Worm (Caenorhabditis elegans): ENCODE measurements around the gene nhr-104.
A peak's percentile ranks its signal among the peaks of the same experiment; 100 is the strongest.

Gene nhr-104

DNA sequence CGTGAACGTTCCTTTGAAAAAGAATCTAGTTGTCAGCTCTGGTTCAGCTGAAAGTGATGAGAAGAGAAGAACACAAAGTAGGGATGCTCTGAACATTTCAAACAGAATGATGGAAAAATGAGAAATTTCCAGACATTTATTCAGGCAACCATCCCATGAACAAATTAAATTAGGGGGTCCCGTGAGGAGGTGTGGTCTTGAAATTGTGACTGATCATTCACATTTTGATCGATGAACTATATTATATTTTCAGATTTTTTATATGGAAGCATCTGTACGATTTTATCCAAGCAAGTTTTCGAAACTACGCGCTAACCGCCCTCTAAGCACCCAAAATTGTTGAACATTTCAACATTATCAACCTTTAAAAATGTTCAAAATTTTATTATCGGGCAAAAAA lies 12.5 kb downstream of the nhr-104 start, which contains the start of gene R11E3.19:
R11E3.19 (minus strand) TSS at position 101 of the 400 bp plus-strand sequence.
- TF ChIP-seq mbf-1 (tag; optimal IDR thresholded peaks at IDR 0.05) (no peak), nhr-10 (tag; optimal IDR thresholded peaks at IDR 0.05) (no peak), nhr-21 (tag; optimal IDR thresholded peaks at IDR 0.05) (no peak), ztf-11 (tag; optimal IDR thresholded peaks at IDR 0.05) (no peak), dmd-4 (tag; optimal IDR thresholded peaks at IDR 0.05) (no peak), R02D3.7 (tag; optimal IDR thresholded peaks at IDR 0.05) (no peak), gmeb-1 (tag; optimal IDR thresholded peaks at IDR 0.05) (no peak), lsy-2 (tag; optimal IDR thresholded peaks at IDR 0.05) (no peak), lin-13 (GFP tag; optimal IDR thresholded peaks at IDR 0.05) (no peak)

DNA sequence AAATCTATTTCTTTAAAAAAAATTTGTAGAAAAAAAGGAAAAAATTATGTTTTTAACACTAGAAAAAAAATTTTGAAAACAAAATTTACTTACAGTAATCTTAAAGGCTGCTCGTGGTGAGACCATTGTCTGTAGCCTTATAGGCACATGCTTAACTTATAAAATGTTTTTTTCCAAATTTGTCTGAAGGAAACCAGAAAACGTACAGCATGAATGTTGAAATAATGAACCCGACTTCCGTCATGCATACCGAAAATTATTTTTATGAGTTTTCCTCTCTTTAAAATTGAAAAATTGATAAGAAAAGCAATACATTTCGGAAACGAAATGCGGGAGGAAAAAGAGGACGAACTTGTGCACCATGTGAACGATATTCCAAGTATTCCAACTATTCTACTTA lies 16.7 kb downstream of the nhr-104 start, which contains the start of gene R11E3.2:
R11E3.2 (plus strand) TSS at position 301 of the 400 bp plus-strand sequence.
- TF ChIP-seq gmeb-1 (tag; optimal IDR thresholded peaks at IDR 0.05) (no peak), fos-1 (tag; optimal IDR thresholded peaks at IDR 0.05) (peak; percentile 29), nhr-21 (tag; optimal IDR thresholded peaks at IDR 0.05) (no peak), skn-1 (tag; optimal IDR thresholded peaks at IDR 0.05) (no peak), mab-5 (tag; optimal IDR thresholded peaks at IDR 0.05) (no peak), unc-62 (GFP tag; optimal IDR thresholded peaks at IDR 0.05) (no peak)

DNA sequence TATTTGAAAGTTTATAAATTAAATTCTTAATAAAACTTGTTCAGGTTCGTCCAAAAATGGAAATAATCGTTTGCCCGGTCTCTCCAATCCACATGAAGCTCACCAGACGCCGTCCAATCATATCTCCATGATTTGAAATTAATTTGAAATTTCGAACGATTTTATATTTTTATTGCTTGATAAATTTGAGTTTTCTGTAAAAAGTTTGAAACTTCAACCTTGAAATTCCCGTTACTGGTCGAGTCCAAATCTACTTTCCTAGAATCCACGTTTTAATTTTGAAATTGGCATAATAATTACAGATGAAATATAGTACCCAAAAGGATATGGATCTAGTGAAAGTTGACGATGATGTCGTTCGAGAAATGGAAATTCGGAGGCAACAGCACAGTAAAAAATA lies 24.1 kb downstream of the nhr-104 start, which contains the start of gene npp-26:
npp-26 (plus strand) TSS at position 301 of the 400 bp plus-strand sequence.
- TF ChIP-seq nhr-10 (tag; optimal IDR thresholded peaks at IDR 0.05), result no peak
- no peak for TF ChIP-seq lsy-2 (tag; optimal IDR thresholded peaks at IDR 0.05)

DNA sequence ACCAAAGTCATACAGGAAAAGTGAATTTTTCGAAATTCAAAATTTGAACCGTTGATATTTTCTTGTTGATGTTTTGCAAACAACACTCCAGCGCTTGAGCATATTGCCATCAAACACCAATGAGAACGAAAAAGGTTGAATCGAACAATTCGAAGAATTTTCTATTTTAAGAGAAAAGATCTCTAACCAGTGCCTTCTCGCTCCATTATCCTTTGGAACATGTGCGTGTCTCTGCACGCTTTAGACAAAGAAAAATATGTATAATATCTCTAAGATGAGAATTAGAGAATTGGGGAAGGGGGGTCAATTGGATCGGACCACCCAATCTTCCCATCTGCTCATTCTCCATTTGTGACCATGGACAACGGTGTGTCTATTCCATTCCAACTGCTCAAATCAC lies 24.6 kb downstream of the nhr-104 start, which contains the start of gene Y17G9B.2:
Y17G9B.2 (plus strand) TSS at position 301 of the 400 bp plus-strand sequence.
- TF ChIP-seq nhr-77 (tag; optimal IDR thresholded peaks at IDR 0.05) (no peak), fos-1 (tag; optimal IDR thresholded peaks at IDR 0.05) (no peak), mbf-1 (tag; optimal IDR thresholded peaks at IDR 0.05) (no peak), ztf-11 (tag; optimal IDR thresholded peaks at IDR 0.05) (no peak), nhr-12 (tag; optimal IDR thresholded peaks at IDR 0.05) (no peak)

DNA sequence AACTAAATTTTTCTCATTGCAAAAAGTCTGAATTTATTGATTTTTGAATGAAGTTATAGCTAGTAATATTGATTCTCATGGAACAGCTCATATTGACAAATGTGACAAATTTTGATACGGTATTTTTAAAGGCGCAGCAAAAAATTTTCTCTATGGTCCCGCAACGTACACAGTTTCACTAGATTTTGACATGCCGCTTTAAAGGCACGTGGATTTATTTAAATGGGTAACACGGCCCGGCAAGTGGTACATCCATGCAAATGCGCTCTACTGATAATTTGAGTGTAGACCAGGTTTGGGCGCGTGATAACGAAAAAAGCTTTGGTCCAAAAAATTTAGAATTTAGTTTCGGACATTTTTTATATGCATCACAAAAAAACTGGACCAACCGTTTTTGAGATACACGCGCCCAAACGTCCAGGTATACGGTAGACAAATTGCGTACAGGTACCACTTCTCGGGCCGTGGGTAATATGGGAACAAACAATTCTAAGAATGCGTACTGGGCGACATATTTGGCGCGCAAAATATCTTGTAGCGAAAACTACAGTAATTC lies 25.4 kb downstream of the nhr-104 start:
- TF ChIP-seq lsy-2 (tag; optimal IDR thresholded peaks at IDR 0.05), result peak in 1 of 2 experiments; percentile 52

DNA sequence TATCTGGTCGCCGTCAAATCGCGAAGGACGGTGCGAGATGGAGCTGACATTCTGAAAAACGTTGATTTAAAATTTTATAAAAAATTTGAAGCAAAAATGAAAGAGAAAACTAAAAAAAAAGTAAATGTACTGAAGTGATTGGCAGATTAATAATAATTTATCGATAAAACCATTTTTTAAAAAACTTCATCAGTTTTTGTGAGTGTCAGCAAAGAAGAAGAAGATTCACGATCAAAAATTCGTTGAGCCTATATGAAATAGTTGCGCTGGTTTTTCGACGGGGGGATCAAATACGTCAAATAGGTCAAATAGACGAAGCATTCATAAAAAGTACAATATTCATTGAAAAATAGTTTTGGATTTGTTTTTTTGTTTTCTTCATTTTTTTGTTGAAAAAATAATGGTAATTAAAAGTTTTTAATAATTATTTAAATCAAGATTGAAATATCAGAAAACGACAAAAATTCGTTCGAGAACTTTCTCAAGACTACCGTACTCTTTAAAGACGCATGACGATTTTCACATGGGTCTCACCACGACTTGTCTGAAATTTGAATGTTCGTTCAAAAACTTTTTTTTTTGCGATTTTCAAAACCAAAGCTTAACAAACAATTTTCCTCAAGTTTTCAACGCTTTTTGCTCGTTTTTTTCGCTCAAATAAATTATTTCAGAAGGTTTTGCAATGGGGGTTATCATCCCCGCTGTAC lies 28.0 kb downstream of the nhr-104 start, which contains the start of the genes memi-1 and cyp-31A3:
memi-1 (minus strand) TSS at position 51 of the 707 bp plus-strand sequence.
cyp-31A3 (plus strand) TSS at position 672 of the 707 bp plus-strand sequence.
- TF ChIP-seq dmd-4 (tag; optimal IDR thresholded peaks at IDR 0.05), result no peak
- TF ChIP-seq sem-4 (tag; optimal IDR thresholded peaks at IDR 0.05), result no peak
- no peak for TF ChIP-seq ama-1 (optimal IDR thresholded peaks at IDR 0.05)

DNA sequence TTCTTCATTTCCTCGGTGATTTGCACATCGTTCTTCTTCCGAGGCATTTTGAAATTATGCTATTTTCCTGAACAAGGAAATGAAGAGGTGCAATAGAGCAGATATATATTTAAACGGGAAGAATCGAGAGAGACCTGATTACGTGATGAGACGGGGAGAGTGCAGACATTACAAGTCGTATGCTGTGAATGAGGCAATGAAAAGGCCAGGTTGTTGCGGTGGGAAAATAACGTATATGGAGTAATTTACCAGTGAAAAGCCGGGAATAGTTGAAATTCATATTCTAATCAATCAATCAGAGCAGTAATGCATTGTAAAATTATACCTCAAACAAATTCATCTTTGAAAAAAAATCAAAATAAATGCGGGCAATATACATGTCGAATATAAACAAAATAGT lies 29.8 kb downstream of the nhr-104 start, which contains the start of gene Y17G9B.8:
Y17G9B.8 (minus strand) TSS at position 182 of the 400 bp plus-strand sequence.
- TF ChIP-seq lsy-2 (tag; optimal IDR thresholded peaks at IDR 0.05) (peak in 1 of 2 experiments; percentile 24), skn-1 (tag; optimal IDR thresholded peaks at IDR 0.05) (no peak)

DNA sequence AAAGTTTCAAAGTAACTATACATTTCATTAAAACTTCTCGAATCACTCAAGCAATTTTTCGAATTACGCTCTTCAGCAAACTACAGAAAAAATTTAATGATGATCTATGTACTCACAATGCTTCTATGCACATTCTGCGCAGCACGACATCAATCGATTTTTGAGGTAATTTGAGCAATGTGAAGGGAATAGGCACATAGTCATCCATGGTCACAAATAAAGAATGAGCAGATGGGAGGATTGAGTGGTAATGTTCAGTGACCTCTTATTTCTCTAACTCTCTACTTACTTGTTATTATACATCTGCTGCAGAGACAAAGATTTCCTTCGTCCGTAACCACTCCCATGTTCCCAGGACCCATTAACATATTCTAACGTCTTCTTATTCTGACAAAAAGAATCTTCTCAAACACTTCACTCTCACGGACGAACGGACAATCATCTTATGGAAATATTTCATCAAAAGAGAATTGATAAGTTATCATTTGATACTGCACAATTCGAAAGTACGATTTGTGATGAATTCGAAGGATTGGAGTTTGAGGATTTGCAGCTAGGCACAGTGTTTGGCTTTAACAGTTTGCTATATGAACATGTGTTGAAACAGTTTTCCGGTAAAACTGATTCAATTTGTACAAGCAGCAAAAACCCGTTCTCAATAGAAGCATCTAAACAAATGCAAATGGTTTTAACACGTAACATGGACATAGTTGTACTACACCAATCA lies 32.4 kb downstream of the nhr-104 start, which contains the start of the genes fbxb-77 and Y17G9B.11:
fbxb-77 (minus strand) TSS at position 229 of the 727 bp plus-strand sequence.
Y17G9B.11 (plus strand) TSS at position 677 of the 727 bp plus-strand sequence.
- TF ChIP-seq unc-62 (GFP tag; optimal IDR thresholded peaks at IDR 0.05) (no peak), ztf-11 (tag; optimal IDR thresholded peaks at IDR 0.05) (no peak), unc-55 (GFP tag; optimal IDR thresholded peaks at IDR 0.05) (no peak), mab-5 (tag; optimal IDR thresholded peaks at IDR 0.05) (no peak), alr-1 (tag; optimal IDR thresholded peaks at IDR 0.05) (no peak), elt-3 (tag; optimal IDR thresholded peaks at IDR 0.05) (no peak), peb-1 (tag; optimal IDR thresholded peaks at IDR 0.05) (no peak), nhr-12 (tag; optimal IDR thresholded peaks at IDR 0.05) (no peak)

All from whole organism, L2 larva.